Worm (Caenorhabditis elegans) whole organism, late embryonic: ENCODE results near the gene K03B8.11.

Experiments
- ceh-9 ChIP-seq: sonication (generic microtip); optimal IDR thresholded peaks from 2 replicates; lab custom pipeline; 2016; ENCODE audit warnings: mild to moderate bottlenecking, missing genetic modification characterization, inconsistent platforms, missing compliant biosample characterization
- elt-4 ChIP-seq: sonication (generic microtip); optimal IDR thresholded peaks from 2 replicates; lab custom pipeline; 2016; ENCODE audit warnings: missing genetic modification characterization, missing compliant biosample characterization
- pag-3 ChIP-seq: sonication (generic microtip); optimal IDR thresholded peaks from 2 replicates; lab custom pipeline; 2016; ENCODE audit warnings: missing compliant biosample characterization, missing genetic modification characterization, borderline replicate concordance
- pha-2 ChIP-seq: sonication (generic microtip); optimal IDR thresholded peaks from 2 replicates; lab custom pipeline; 2017; ENCODE audit warnings: mild to moderate bottlenecking, missing genetic modification characterization, missing compliant biosample characterization
- ref-2 ChIP-seq: sonication (generic microtip); optimal IDR thresholded peaks from 2 replicates; lab custom pipeline; 2016; ENCODE audit warnings: missing genetic modification characterization, missing compliant biosample characterization
- tbx-2 ChIP-seq: sonication (generic microtip); optimal IDR thresholded peaks from 2 replicates; lab custom pipeline; 2016; ENCODE audit warnings: missing genetic modification characterization, missing compliant biosample characterization
- unc-3 ChIP-seq, 2 experiments: fragments of 200-800 bp in 1 of 2; sonication (Bioruptor generic) in 1 of 2; sonication (generic microtip) in 1 of 2; conservative IDR thresholded peaks in 1 of 2; optimal IDR thresholded peaks in 1 of 2; 2 replicates each; pipeline versions ENCODE4 v1.3.6 to Lab custom; 2016 to 2022; ENCODE audit warnings: missing compliant biosample characterization in 2 of 2, missing genetic modification characterization in 2 of 2, missing genetic modification reagents in 1 of 2

- TF ChIP-seq elt-4 (tag; lab: Kevin White, UChicago) (no peak), pha-2 (tag; lab: Kevin White, UChicago) (no peak), pag-3 (no peak), ref-2 (tag; lab: Kevin White, UChicago) (no peak), ceh-9 (tag; lab: Kevin White, UChicago) (no peak), tbx-2 (tag; lab: Kevin White, UChicago) (no peak), unc-3 (GFP tag; conservative IDR thresholded peaks at IDR 0.05; lab: Robert Waterston, UW) (no peak), unc-3 (tag; optimal IDR thresholded peaks at IDR 0.05; lab: Kevin White, UChicago) (no peak)
Measured at ce11 chrV:11398616-11399015, 8.3 kb upstream of the K03B8.11 start, which contains the start of gene nas-17.
